Worm (Caenorhabditis elegans) whole organism, young adult: ENCODE measurements around the gene Y73F8A.35.

ENCODE experiments used
- F39B2.1 ChIP-seq: fragments of 200-800 bp; sonication (Bioruptor generic); IDR thresholded peaks from 2 replicates; pipeline ENCODE4 v1.3.6; 2022; ENCODE audit warnings: missing genetic modification reagents, missing genetic modification characterization, missing compliant biosample characterization
- ceh-100 ChIP-seq: fragments of 200-800 bp; sonication (Bioruptor generic); IDR thresholded peaks from 2 replicates; pipeline ENCODE4 v1.3.6; 2022; ENCODE audit warnings: missing genetic modification reagents, missing genetic modification characterization, missing compliant biosample characterization
- lir-1 ChIP-seq: fragments of 200-800 bp; sonication (Bioruptor generic); conservative IDR thresholded peaks from 2 replicates; pipeline ENCODE4 v1.3.6; 2022; ENCODE audit warnings: missing genetic modification reagents, missing genetic modification characterization, missing compliant biosample characterization
- mxl-1 ChIP-seq: sonication (generic microtip); optimal IDR thresholded peaks from 2 replicates; lab custom pipeline; 2016; ENCODE audit warnings: missing genetic modification characterization, missing compliant biosample characterization
- nfyb-1 ChIP-seq: fragments of 200-800 bp; sonication (Bioruptor generic); IDR thresholded peaks from 2 replicates; pipeline ENCODE4 v1.3.6; 2022; ENCODE audit warnings: missing genetic modification reagents, missing genetic modification characterization, missing compliant biosample characterization
- nhr-90 ChIP-seq: sonication (generic microtip); optimal IDR thresholded peaks from 2 replicates; lab custom pipeline; 2016; ENCODE audit warnings: missing genotype, mild to moderate bottlenecking, missing genetic modification characterization, missing compliant biosample characterization
- sea-2 ChIP-seq: fragments of 200-800 bp; sonication (Bioruptor generic); IDR thresholded peaks from 2 replicates; pipeline ENCODE4 v1.3.6; 2022; ENCODE audit warnings: missing genetic modification characterization, missing compliant biosample characterization

DNA sequence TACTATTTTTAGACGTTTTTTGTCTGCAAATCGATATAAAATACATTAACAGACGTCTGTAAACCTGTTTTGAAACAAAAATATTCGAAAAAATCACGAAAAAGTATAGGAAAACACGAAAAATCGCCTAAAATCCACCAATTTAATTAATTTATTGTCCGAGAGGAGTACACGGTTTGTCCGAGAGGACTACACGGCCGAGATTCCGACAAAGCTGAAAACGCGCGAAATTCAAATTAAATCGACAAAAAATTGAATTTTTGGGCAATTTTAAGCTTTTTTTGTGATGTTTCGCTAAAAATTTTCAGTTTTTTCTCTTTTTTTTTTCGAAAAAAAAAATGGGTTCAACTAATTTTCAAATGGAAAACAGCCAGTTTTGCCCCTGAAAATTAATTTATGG, 13.3 kb downstream of the Y73F8A.35 start:
- TF ChIP-seq F39B2.1 (GFP tag; lab: Robert Waterston, UW) (no peak), lir-1 (GFP tag; lab: Robert Waterston, UW) (peak; percentile 63; the same call in 1 of the 2 replicates), nhr-90 (no peak), mxl-1 (no peak), nfyb-1 (GFP tag; lab: Robert Waterston, UW) (peak; percentile 62; the same call in 1 of the 2 replicates), sea-2 (GFP tag; lab: Robert Waterston, UW) (no peak), ceh-100 (peak; percentile 56)
